Worm (Caenorhabditis elegans): ENCODE results near the gene T09F3.2.
A peak's percentile ranks its signal among the peaks of the same experiment; 100 is the strongest.

T09F3.2 gene

DNA sequence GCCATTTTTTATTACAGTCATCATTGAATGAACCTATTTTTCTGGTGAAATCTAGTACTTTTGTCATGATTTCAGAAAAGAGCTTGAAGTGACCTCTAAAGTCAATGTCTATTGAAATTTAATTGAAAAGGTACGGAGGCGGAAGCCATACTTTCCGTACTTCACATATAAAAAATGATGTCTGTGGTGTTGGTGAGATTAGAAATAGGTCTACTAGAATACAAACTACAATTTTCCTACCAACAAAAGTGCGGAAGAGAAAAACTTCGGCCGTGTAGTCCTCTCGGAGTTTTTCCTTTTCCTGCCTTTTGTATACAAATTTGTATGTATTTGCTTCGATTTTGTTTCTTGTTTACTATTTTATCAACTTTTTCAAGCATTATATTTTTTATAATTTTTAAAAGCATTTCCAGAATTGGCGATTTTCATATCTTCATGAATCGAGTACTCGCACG, 4.4 kb downstream of the T09F3.2 start, which contains the start of gene T09F3.4 (continued):
- TF ChIP-seq cebp-1 (GFP tag; IDR thresholded peaks at IDR 0.05) (no peak), cebp-1 (tag; optimal IDR thresholded peaks at IDR 0.05) (peak; percentile 53), dox-1 (GFP tag; IDR thresholded peaks at IDR 0.05) (peak; percentile 23; the same call in 1 of the 2 replicates), hlh-26 (GFP tag; conservative IDR thresholded peaks at IDR 0.05) (no peak), mxl-1 (tag; optimal IDR thresholded peaks at IDR 0.05) (no peak), tbp1 (GFP tag; optimal IDR thresholded peaks at IDR 0.05) (peak; percentile 40), B0336.3 (GFP tag; IDR thresholded peaks at IDR 0.05) (peak; percentile 86), snpc-3.4 (tag; optimal IDR thresholded peaks at IDR 0.05) (peak; percentile 65), bed-2 (GFP tag; IDR thresholded peaks at IDR 0.05) (peak; percentile 76; the same call in 1 of the 2 replicates), ZK185.1 (tag; optimal IDR thresholded peaks at IDR 0.05; ENCODE audit: poor library complexity, severe bottlenecking) (peak; percentile 76), unc-130 (GFP tag; optimal IDR thresholded peaks at IDR 0.05) (peak; percentile 70), mcd-1 (GFP tag; IDR thresholded peaks at IDR 0.05) (peak; percentile 44; the same call in 1 of the 2 replicates), attf-5 (GFP tag; optimal IDR thresholded peaks at IDR 0.05) (peak; percentile 10), egl-18 (GFP tag; IDR thresholded peaks at IDR 0.05) (no peak), madf-3 (GFP tag; IDR thresholded peaks at IDR 0.05) (peak; percentile 83), K12H6.12 (tag; optimal IDR thresholded peaks at IDR 0.05) (no peak), Y79H2A.3 (GFP tag; conservative IDR thresholded peaks at IDR 0.05) (0 out of 2 replicates have a peak, but pooled peaks have one; percentile 30), F33H1.4 (GFP tag; IDR thresholded peaks at IDR 0.05) (peak; percentile 61)

DNA sequence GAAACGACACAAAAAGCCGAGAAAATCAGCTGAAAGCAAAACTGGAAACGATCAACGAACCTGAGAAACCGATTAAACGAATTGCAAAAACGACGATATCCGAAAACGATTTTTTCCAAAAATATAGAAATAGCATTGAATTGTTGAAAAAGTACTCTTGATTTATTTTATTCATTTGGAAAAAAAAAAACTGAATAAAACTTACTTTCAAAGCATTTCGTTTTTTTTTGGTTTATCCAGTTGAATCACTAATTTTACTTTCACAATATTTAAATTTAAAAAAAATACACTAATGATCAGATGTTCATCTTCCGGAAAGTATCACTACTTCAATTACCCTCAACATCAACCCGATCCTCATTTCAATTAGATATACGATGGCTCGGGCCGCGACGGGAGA, 5.6 kb downstream of the T09F3.2 start, which contains the start of gene T09F3.5:
Gene T09F3.5, plus strand, starts transcription at position 301 of the 400 bp plus-strand sequence.
- TF ChIP-seq efl-1 (GFP tag; optimal IDR thresholded peaks at IDR 0.05) (no peak), cebp-2 (GFP tag; IDR thresholded peaks at IDR 0.05) (no peak), sptf-2 (GFP tag; optimal IDR thresholded peaks at IDR 0.05) (no peak), madf-6 (GFP tag; IDR thresholded peaks at IDR 0.05) (no peak), F39B2.1 (GFP tag; IDR thresholded peaks at IDR 0.05) (no peak), lsl-1 (GFP tag; optimal IDR thresholded peaks at IDR 0.05) (no peak), hmg-1.2 (GFP tag; IDR thresholded peaks at IDR 0.05) (no peak), ztf-26 (tag; optimal IDR thresholded peaks at IDR 0.05) (no peak), T07F8.4 (tag; optimal IDR thresholded peaks at IDR 0.05) (no peak), Y95B8A.8 (GFP tag; IDR thresholded peaks at IDR 0.05) (no peak), F23B12.7 (tag; optimal IDR thresholded peaks at IDR 0.05; ENCODE audit: insufficient read depth) (no peak), D2030.7 (GFP tag; IDR thresholded peaks at IDR 0.05) (no peak), nfya-2 (GFP tag; IDR thresholded peaks at IDR 0.05) (no peak), F37B4.10 (GFP tag; IDR thresholded peaks at IDR 0.05) (no peak), hrde-1 (tag; optimal IDR thresholded peaks at IDR 0.05; ENCODE audit: borderline replicate concordance) (no peak), F52B5.7 (tag; optimal IDR thresholded peaks at IDR 0.05) (no peak), F10E7.11 (tag; optimal IDR thresholded peaks at IDR 0.05) (no peak)

DNA sequence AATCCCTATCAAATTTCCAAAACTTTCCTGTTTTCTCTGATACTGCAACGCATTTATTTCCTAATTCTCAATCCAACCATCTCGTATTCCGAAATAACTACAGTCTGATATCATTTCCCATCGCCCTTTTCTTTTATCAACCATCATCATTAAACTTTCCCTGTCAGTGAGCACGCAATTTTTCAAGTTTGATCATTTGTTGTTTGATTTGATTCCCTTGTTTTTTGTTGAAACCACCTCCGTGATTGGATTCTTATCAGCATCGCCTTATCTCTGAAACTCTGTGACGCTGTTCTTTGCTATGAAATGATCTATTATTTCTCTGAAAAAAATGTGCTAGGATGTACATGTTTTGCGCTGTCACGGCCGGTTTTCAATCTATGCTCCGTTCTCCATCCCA, 12.0 kb downstream of the T09F3.2 start:
- peak; percentile 92 for TF ChIP-seq nhr-80 (tag; optimal IDR thresholded peaks at IDR 0.05)
- no peak for TF ChIP-seq F33H1.4 (GFP tag; IDR thresholded peaks at IDR 0.05)

Measured in whole organism, young adult.